Fruit fly (Drosophila melanogaster): ENCODE measurements around the gene pie.

The pie gene

DNA sequence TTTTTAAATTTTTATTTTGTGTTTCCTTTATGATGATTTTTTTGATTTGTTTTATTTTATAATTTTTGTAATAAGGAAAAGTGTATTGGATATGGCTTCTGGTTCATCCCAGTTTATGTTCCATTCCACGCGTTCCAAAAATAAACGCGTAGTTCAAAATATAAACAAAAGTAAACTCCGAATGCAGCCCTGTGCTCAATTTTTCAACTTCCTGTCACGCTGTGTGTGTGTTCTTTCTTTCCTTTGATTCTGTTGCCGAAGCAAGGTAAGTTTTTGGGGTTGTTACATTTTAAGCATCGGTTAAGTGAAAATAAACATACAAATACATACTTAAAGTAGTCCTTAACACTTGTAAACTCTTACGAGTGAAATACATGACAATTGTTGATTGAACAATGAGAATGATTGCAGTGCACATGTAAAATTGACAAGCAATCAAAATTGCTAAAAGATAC is 14.4 kb downstream of the pie start, which contains the start of the genes Ip259 and RpS27A (continued):
- TF ChIP-seq tx (GFP tag; optimal IDR thresholded peaks at IDR 0.05): no peak
- TF ChIP-seq dpn (GFP tag; optimal IDR thresholded peaks at IDR 0.05): peak; percentile 30 to 82
- no peak for TF ChIP-seq grn (GFP tag; optimal IDR thresholded peaks at IDR 0.05)
- peak; percentile 86 for TF ChIP-seq Max (GFP tag; optimal IDR thresholded peaks at IDR 0.05)
- TF ChIP-seq CG14014 (GFP tag; IDR thresholded peaks at IDR 0.05): peak; percentile 65; the same call in 1 of the 2 replicates
- peak; percentile 68 for TF ChIP-seq CG18764 (GFP tag; optimal IDR thresholded peaks at IDR 0.05)
- no peak for TF ChIP-seq lab (GFP tag; optimal IDR thresholded peaks at IDR 0.05)
- peak; percentile 88 for TF ChIP-seq Dbx (GFP tag; IDR thresholded peaks at IDR 0.05)
- peak; percentile 55 for TF ChIP-seq Bteb2 (GFP tag; optimal IDR thresholded peaks at IDR 0.05)
- no peak for TF ChIP-seq CG1832 (GFP tag; optimal IDR thresholded peaks at IDR 0.05)
- peak; percentile 15 for TF ChIP-seq CG1792 (GFP tag; optimal IDR thresholded peaks at IDR 0.05)
- TF ChIP-seq eve (GFP tag; optimal IDR thresholded peaks at IDR 0.05): peak in 1 of 2 experiments; percentile 77
- TF ChIP-seq CG10366 (GFP tag; IDR thresholded peaks at IDR 0.05): no peak; the same call in 1 of the 2 replicates
- peak; percentile 60 for TF ChIP-seq CG3995 (GFP tag; optimal IDR thresholded peaks at IDR 0.05)
- TF ChIP-seq CG15514 (GFP tag; optimal IDR thresholded peaks at IDR 0.05): peak; percentile 92
- peak; percentile 40 for TF ChIP-seq org-1 (GFP tag; optimal IDR thresholded peaks at IDR 0.05)
- TF ChIP-seq stwl (tag; optimal IDR thresholded peaks at IDR 0.05): peak; percentile 30
- TF ChIP-seq h (optimal IDR thresholded peaks at IDR 0.05): no peak
- peak; percentile 42 for TF ChIP-seq CG31365 (tag; optimal IDR thresholded peaks at IDR 0.05)
- peak; percentile 7 for TF ChIP-seq Six4 (GFP tag; optimal IDR thresholded peaks at IDR 0.05)
- TF ChIP-seq da (GFP tag; optimal IDR thresholded peaks at IDR 0.05): peak; percentile 95
- TF ChIP-seq Trl (optimal IDR thresholded peaks at IDR 0.05): no peak
- peak; percentile 78 for TF ChIP-seq Trl (GFP tag; optimal IDR thresholded peaks at IDR 0.05)
- peak; percentile 83 for TF ChIP-seq slp2 (GFP tag; optimal IDR thresholded peaks at IDR 0.05)
- no peak for TF ChIP-seq z (GFP tag; IDR thresholded peaks at IDR 0.05)
- peak; percentile 60 for TF ChIP-seq CG8359 (GFP tag; optimal IDR thresholded peaks at IDR 0.05; ENCODE audit: borderline replicate concordance)
- TF ChIP-seq en (GFP tag; optimal IDR thresholded peaks at IDR 0.05): peak; percentile 63
- peak; percentile 55 for TF ChIP-seq trem (tag; optimal IDR thresholded peaks at IDR 0.05)
- peak; percentile 85 for TF ChIP-seq CG12104 (GFP tag; optimal IDR thresholded peaks at IDR 0.05)
- TF ChIP-seq CG34224 (GFP tag; IDR thresholded peaks at IDR 0.05; ENCODE audit: partially characterized antibody): no peak; the same call in 2 of the 3 replicates
- TF ChIP-seq zen (tag; optimal IDR thresholded peaks at IDR 0.05): peak; percentile 75
- TF ChIP-seq toy (GFP tag; IDR thresholded peaks at IDR 0.05): no peak
- TF ChIP-seq Scr (GFP tag; IDR thresholded peaks at IDR 0.05; ENCODE audit: partially characterized antibody): no peak
- peak; percentile 47 for TF ChIP-seq NC2α (GFP tag; optimal IDR thresholded peaks at IDR 0.05)
- no peak for TF ChIP-seq Ravus (GFP tag; IDR thresholded peaks at IDR 0.05)
- peak; percentile 90 for TF ChIP-seq CG34376 (GFP tag; optimal IDR thresholded peaks at IDR 0.05)
- peak; percentile 42 for TF ChIP-seq fd96Cb (tag; optimal IDR thresholded peaks at IDR 0.05)
- peak; percentile 79 for TF ChIP-seq CG2712 (tag; optimal IDR thresholded peaks at IDR 0.05)
- TF ChIP-seq Antp (GFP tag; optimal IDR thresholded peaks at IDR 0.05): peak; percentile 61
- no peak for TF ChIP-seq CG15479 (GFP tag; optimal IDR thresholded peaks at IDR 0.05)
- TF ChIP-seq sna (GFP tag; IDR thresholded peaks at IDR 0.05; ENCODE audit: partially characterized antibody): no peak
- no peak for TF ChIP-seq CG2129 (GFP tag; IDR thresholded peaks at IDR 0.05; ENCODE audit: partially characterized antibody)
- peak; percentile 63; the same call in 1 of the 2 replicates for TF ChIP-seq CG7372 (GFP tag; IDR thresholded peaks at IDR 0.05)
- peak; percentile 65; the same call in 1 of the 2 replicates for TF ChIP-seq CG5953 (GFP tag; IDR thresholded peaks at IDR 0.05)
- no peak for TF ChIP-seq prd (optimal IDR thresholded peaks at IDR 0.05)
- TF ChIP-seq prd (GFP tag; IDR thresholded peaks at IDR 0.05): peak; percentile 62; the same call in 2 of the 3 replicates
- peak; percentile 35 for TF ChIP-seq HmgD (GFP tag; optimal IDR thresholded peaks at IDR 0.05)
- peak; percentile 40; the same call in 1 of the 2 replicates for TF ChIP-seq danr (GFP tag; IDR thresholded peaks at IDR 0.05)
- peak; percentile 48 for TF ChIP-seq CHES-1-like (GFP tag; optimal IDR thresholded peaks at IDR 0.05)
- peak; percentile 61 for TF ChIP-seq lbe (GFP tag; optimal IDR thresholded peaks at IDR 0.05)
- TF ChIP-seq NC2β (GFP tag; optimal IDR thresholded peaks at IDR 0.05): peak; percentile 96
- peak; percentile 85 for TF ChIP-seq Fer3 (tag; optimal IDR thresholded peaks at IDR 0.05)
